Worm (Caenorhabditis elegans): ENCODE results near the gene F47B8.1.

F47B8.1 gene

DNA sequence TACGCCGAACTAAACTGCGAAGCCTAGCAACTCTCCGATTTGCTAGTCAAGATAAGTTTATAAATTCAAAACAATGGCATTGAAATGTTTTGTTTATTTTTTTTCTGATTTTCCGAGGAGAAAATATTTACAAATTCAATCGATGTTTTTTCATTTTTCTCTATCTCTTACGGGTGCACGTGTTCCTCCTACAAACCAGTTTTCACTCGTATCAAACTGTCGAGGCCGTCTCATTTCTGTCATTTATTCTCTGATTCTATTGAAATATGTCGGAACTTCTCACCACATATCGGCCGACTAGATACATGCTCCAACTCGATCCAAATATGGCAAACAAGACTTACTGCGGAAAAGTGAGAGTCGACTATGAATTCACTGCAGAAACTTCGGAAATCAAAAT, 17.3 kb upstream of the F47B8.1 start, which contains the start of gene F47B8.8 (continued):
- TF ChIP-seq mdl-1 (tag; optimal IDR thresholded peaks at IDR 0.05), result peak in 1 of 2 experiments; percentile 20
- TF ChIP-seq aly-2 (tag; optimal IDR thresholded peaks at IDR 0.05), result no peak
- TF ChIP-seq mep-1 (tag; optimal IDR thresholded peaks at IDR 0.05), result no peak
- TF ChIP-seq elt-2 (tag; optimal IDR thresholded peaks at IDR 0.05), result no peak
- no peak for TF ChIP-seq nhr-19 (GFP tag; conservative IDR thresholded peaks at IDR 0.05)

DNA sequence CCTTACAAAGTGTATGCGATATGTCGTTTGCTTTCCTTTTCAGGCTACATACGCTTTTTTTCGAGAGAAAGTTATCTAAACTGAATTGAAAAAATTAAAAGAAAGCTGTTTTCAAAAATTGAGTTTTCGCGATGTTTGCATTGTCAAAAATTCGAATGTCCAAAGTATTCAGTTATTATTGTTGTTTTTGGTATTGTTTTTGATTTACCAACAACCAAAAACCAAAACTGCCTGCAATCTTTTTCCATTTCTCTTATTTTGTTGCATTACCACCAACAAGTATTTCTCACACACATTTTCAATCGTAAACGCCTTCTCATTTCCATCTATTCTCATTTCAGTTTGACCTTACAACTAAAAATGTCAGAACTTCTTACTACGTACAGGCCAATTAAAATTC, 14.7 kb upstream of the F47B8.1 start, which contains the start of gene pepm-1:
Gene pepm-1, plus strand, starts transcription at position 301 of the 400 bp plus-strand sequence.
- TF ChIP-seq ama-1 (optimal IDR thresholded peaks at IDR 0.05) (no peak), blmp-1 (tag; optimal IDR thresholded peaks at IDR 0.05) (peak; percentile 13)

DNA sequence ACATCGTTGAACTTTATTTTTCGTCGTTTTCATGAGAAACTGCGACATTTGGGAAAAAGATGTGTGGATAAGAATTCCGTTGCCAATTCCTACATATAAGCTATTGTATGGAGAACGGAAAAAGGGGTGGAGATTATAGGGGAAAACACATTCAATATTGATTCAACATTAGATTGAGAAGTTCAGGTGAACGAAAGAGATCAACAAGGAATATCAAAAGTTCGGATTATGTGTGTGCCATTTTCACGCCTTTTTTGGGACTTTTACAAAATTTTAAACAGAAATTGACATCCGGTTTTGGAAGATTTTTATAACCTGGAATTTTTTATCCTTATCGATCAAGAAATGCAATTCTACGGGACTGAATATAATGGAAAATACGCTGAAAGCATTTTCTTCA, 13.6 kb upstream of the F47B8.1 start, which contains the start of gene F47B8.5:
Gene F47B8.5, minus strand, starts transcription at position 101 of the 400 bp plus-strand sequence.
- no peak for TF ChIP-seq ces-1 (GFP tag; optimal IDR thresholded peaks at IDR 0.05)
- TF ChIP-seq lin-14 (GFP tag; optimal IDR thresholded peaks at IDR 0.05), result no peak
- TF ChIP-seq rnt-1 (tag; optimal IDR thresholded peaks at IDR 0.05), result no peak
- no peak for TF ChIP-seq nhr-12 (tag; optimal IDR thresholded peaks at IDR 0.05)
- TF ChIP-seq ztf-11 (tag; optimal IDR thresholded peaks at IDR 0.05), result no peak
- no peak for TF ChIP-seq zag-1 (tag; optimal IDR thresholded peaks at IDR 0.05)
- no peak for TF ChIP-seq nhr-28 (tag; optimal IDR thresholded peaks at IDR 0.05)
- no peak for TF ChIP-seq fkh-10 (GFP tag; optimal IDR thresholded peaks at IDR 0.05)
- no peak for TF ChIP-seq alr-1 (tag; optimal IDR thresholded peaks at IDR 0.05; ENCODE audit: borderline replicate concordance)
- TF ChIP-seq nhr-90 (tag; optimal IDR thresholded peaks at IDR 0.05; ENCODE audit: poor library complexity), result no peak
- no peak for TF ChIP-seq lin-35 (GFP tag; optimal IDR thresholded peaks at IDR 0.05)
- no peak for TF ChIP-seq lin-15B (tag; optimal IDR thresholded peaks at IDR 0.05)
- TF ChIP-seq xbp-1 (tag; optimal IDR thresholded peaks at IDR 0.05), result no peak
- no peak for TF ChIP-seq mef-2 (tag; optimal IDR thresholded peaks at IDR 0.05)
- no peak for TF ChIP-seq sptf-1 (tag; optimal IDR thresholded peaks at IDR 0.05)
- no peak for TF ChIP-seq nhr-71 (tag; optimal IDR thresholded peaks at IDR 0.05)
- TF ChIP-seq unc-62 (GFP tag; optimal IDR thresholded peaks at IDR 0.05), result no peak
- no peak for TF ChIP-seq ceh-90 (tag; optimal IDR thresholded peaks at IDR 0.05)

DNA sequence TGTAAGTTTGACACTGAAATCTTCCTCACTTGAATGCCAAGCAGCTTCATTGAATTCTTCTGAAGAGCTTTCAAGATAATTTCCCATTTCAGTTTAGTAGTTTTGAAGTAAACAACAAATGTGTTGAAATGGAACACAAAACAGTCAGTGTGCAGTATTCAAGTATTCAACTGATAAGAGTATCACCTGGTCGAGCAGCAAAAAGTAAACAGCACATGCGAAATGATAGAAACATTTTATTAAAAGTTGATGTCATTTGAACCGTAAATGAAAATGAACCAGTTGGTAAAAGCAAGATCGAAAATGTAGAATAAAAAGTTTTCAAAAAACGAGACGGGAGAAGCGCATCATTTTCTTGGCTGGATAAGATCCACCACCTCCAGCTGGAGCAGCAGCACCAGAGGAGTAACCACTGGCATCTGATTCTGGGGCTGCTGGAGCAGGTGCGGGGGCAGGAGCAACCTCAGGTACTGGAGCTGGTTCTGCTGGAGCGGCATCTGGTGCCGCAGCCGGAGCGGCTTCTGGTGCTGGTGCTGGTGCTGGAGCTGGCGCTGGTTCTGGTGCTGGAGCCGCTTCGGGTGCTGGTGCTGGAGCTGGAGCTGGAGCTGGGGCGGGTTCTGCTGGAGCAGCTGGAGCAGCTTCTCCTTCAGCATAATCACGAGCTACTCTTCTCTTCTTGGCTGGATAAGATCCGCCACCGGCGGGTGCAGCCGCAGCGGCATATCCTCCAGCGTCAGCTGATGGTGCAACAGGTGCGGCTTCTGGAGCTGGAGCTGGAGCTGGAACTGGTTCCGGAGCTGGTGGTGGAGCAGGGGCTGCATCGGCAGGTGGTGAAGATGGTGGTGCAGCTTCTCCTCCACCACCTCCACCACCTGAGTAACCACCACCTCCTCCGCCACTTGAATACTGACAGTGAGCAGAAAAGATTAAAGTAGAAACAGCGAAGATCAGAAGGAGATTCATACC, 10.6 kb upstream of the F47B8.1 start, which contains the start of the genes F47B8.4 and F47B8.18:
Gene F47B8.4, minus strand, starts transcription at position 172 of the 966 bp plus-strand sequence.
Gene F47B8.18, minus strand, starts transcription at position 963 of the 966 bp plus-strand sequence.
- peak; percentile 83 for TF ChIP-seq ceh-8 (GFP tag; optimal IDR thresholded peaks at IDR 0.05)
- no peak for TF ChIP-seq pqm-1 (tag; optimal IDR thresholded peaks at IDR 0.05)
- TF ChIP-seq hpl-2 (GFP tag; optimal IDR thresholded peaks at IDR 0.05), result no peak
- no peak for TF ChIP-seq lin-13 (GFP tag; optimal IDR thresholded peaks at IDR 0.05)
- no peak for TF ChIP-seq lir-3 (tag; optimal IDR thresholded peaks at IDR 0.05; ENCODE audit: poor library complexity)
- no peak for TF ChIP-seq sptf-1 (tag; optimal IDR thresholded peaks at IDR 0.05)

DNA sequence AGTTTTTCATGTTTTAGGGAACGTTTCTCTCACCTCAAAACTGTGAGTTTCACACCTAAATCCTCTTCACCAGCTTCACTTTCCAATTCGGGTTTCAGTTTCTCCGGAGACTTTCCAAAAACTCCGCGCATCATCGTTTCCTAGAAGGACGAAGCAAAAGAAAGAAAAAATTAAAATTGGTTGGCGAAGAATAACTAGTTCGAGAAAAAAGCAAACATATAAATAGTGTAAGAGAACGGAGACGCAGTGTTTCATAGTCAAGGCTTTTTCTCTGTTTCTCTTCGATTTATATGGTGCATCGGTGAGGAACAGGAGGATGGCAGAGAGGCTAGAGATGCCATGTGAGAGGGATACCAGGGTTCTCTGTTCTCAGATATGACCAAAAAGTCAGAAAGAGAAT, 8.6 kb upstream of the F47B8.1 start, which contains the start of gene F47B8.3:
Gene F47B8.3, minus strand, starts transcription at position 261 of the 400 bp plus-strand sequence.
- TF ChIP-seq fkh-8 (tag; optimal IDR thresholded peaks at IDR 0.05) (peak; percentile 85), nhr-20 (tag; optimal IDR thresholded peaks at IDR 0.05) (peak; percentile 53), efl-1 (optimal IDR thresholded peaks at IDR 0.05) (peak; percentile 61 to 82), efl-1 (GFP tag; optimal IDR thresholded peaks at IDR 0.05 in 1 of 2) (peak; percentile 37 to 60), rnt-1 (tag; optimal IDR thresholded peaks at IDR 0.05) (peak; percentile 47), blmp-1 (tag; optimal IDR thresholded peaks at IDR 0.05) (peak; percentile 50), nhr-71 (tag; optimal IDR thresholded peaks at IDR 0.05) (peak; percentile 62), F16B12.6 (tag; optimal IDR thresholded peaks at IDR 0.05) (no peak), snu-23 (GFP tag; optimal IDR thresholded peaks at IDR 0.05) (peak; percentile 68), ceh-82 (tag; optimal IDR thresholded peaks at IDR 0.05) (peak in 2 of 3 experiments; percentile 17 to 19), lin-14 (GFP tag; optimal IDR thresholded peaks at IDR 0.05) (peak; percentile 92), pag-3 (tag; optimal IDR thresholded peaks at IDR 0.05; ENCODE audit: borderline replicate concordance, insufficient read depth) (peak; percentile 93), tlp-1 (tag; optimal IDR thresholded peaks at IDR 0.05) (no peak), fkh-10 (GFP tag; optimal IDR thresholded peaks at IDR 0.05) (no peak), nhr-19 (GFP tag; conservative IDR thresholded peaks at IDR 0.05) (peak; percentile 20; the same call in 1 of the 2 replicates), C16A3.4 (tag; optimal IDR thresholded peaks at IDR 0.05) (no peak), nhr-76 (tag; optimal IDR thresholded peaks at IDR 0.05) (no peak), unc-98 (GFP tag; IDR thresholded peaks at IDR 0.05) (no peak), skn-1 (tag; optimal IDR thresholded peaks at IDR 0.05) (no peak), nhr-47 (tag; optimal IDR thresholded peaks at IDR 0.05) (peak; percentile 51)
